Worm (Caenorhabditis elegans): ENCODE results near the gene rpl-28.

Gene rpl-28

ce11 chrV:12706511-12706910 is 21.4 kb downstream of the rpl-28 start:
- TF ChIP-seq F16B12.6 (tag; optimal IDR thresholded peaks at IDR 0.05): no peak
- TF ChIP-seq efl-1 (optimal IDR thresholded peaks at IDR 0.05): no peak
- TF ChIP-seq efl-1 (GFP tag; optimal IDR thresholded peaks at IDR 0.05 in 1 of 2): peak in 1 of 2 experiments; percentile 65

- TF ChIP-seq snpc-4 (tag; optimal IDR thresholded peaks at IDR 0.05): no peak
- TF ChIP-seq lin-35 (GFP tag; optimal IDR thresholded peaks at IDR 0.05): no peak
- no peak for TF ChIP-seq ztf-4 (tag; optimal IDR thresholded peaks at IDR 0.05)
- no peak for TF ChIP-seq alr-1 (tag; optimal IDR thresholded peaks at IDR 0.05; ENCODE audit: borderline replicate concordance)
- TF ChIP-seq sptf-1 (tag; optimal IDR thresholded peaks at IDR 0.05): no peak
- no peak for TF ChIP-seq nhr-237 (tag; optimal IDR thresholded peaks at IDR 0.05)
- no peak for TF ChIP-seq ceh-90 (tag; optimal IDR thresholded peaks at IDR 0.05)
These were observed 23.8 kb downstream of the rpl-28 start, which contains the start of gene R11D1.1 for ce11 chrV:12704077-12704476. Gene R11D1.1 (plus strand): TSS chrV:12704377.

ce11 chrV:12701613-12702012 is 26.3 kb downstream of the rpl-28 start:
- TF ChIP-seq lin-14 (GFP tag; optimal IDR thresholded peaks at IDR 0.05) (peak; percentile 73), alr-1 (tag; optimal IDR thresholded peaks at IDR 0.05; ENCODE audit: borderline replicate concordance) (no peak), nhr-90 (tag; optimal IDR thresholded peaks at IDR 0.05; ENCODE audit: poor library complexity) (no peak), pag-3 (tag; optimal IDR thresholded peaks at IDR 0.05; ENCODE audit: borderline replicate concordance, insufficient read depth) (no peak), tlp-1 (tag; optimal IDR thresholded peaks at IDR 0.05) (no peak), ces-1 (GFP tag; optimal IDR thresholded peaks at IDR 0.05) (peak; percentile 42)

- TF ChIP-seq lin-15B (tag; optimal IDR thresholded peaks at IDR 0.05): peak; percentile 33
- TF ChIP-seq nhr-71 (tag; optimal IDR thresholded peaks at IDR 0.05): peak; percentile 33
- no peak for TF ChIP-seq ceh-88 (GFP tag; IDR thresholded peaks at IDR 0.05)
- no peak for TF ChIP-seq ets-5 (GFP tag; IDR thresholded peaks at IDR 0.05)
- TF ChIP-seq efl-1 (optimal IDR thresholded peaks at IDR 0.05): peak; percentile 12 to 19
- peak in 1 of 2 experiments; percentile 25 for TF ChIP-seq efl-1 (GFP tag; optimal IDR thresholded peaks at IDR 0.05 in 1 of 2)
- no peak for TF ChIP-seq alr-1 (tag; optimal IDR thresholded peaks at IDR 0.05; ENCODE audit: borderline replicate concordance)
- TF ChIP-seq lsy-2 (tag; optimal IDR thresholded peaks at IDR 0.05): peak in 1 of 2 experiments; percentile 33
- no peak for TF ChIP-seq nhr-237 (tag; optimal IDR thresholded peaks at IDR 0.05)
- peak; percentile 35 for TF ChIP-seq mep-1 (tag; optimal IDR thresholded peaks at IDR 0.05)
- TF ChIP-seq fos-1 (tag; optimal IDR thresholded peaks at IDR 0.05): peak; percentile 49
- TF ChIP-seq C34B4.2 (tag; optimal IDR thresholded peaks at IDR 0.05): no peak
- TF ChIP-seq elt-3 (tag; optimal IDR thresholded peaks at IDR 0.05): no peak
- TF ChIP-seq egl-27 (tag; optimal IDR thresholded peaks at IDR 0.05): no peak
- TF ChIP-seq ceh-82 (tag; optimal IDR thresholded peaks at IDR 0.05): peak in 1 of 3 experiments; percentile 16
- TF ChIP-seq lin-35 (GFP tag; optimal IDR thresholded peaks at IDR 0.05): peak; percentile 33 to 52
- TF ChIP-seq nhr-20 (tag; optimal IDR thresholded peaks at IDR 0.05): no peak
- TF ChIP-seq zip-4 (GFP tag; optimal IDR thresholded peaks at IDR 0.05): peak; percentile 72
- TF ChIP-seq pax-3 (tag; optimal IDR thresholded peaks at IDR 0.05): no peak
- TF ChIP-seq sptf-1 (tag; optimal IDR thresholded peaks at IDR 0.05): no peak
- TF ChIP-seq dsc-1 (tag; optimal IDR thresholded peaks at IDR 0.05): peak; percentile 5
- no peak for TF ChIP-seq aha-1 (tag; optimal IDR thresholded peaks at IDR 0.05)
- peak in 2 of 3 experiments; percentile 7 to 51 for TF ChIP-seq dpl-1 (GFP tag; optimal IDR thresholded peaks at IDR 0.05)
- TF ChIP-seq lin-14 (GFP tag; optimal IDR thresholded peaks at IDR 0.05): peak; percentile 53
- no peak for TF ChIP-seq elt-2 (tag; optimal IDR thresholded peaks at IDR 0.05)
- TF ChIP-seq snpc-4 (tag; optimal IDR thresholded peaks at IDR 0.05): peak; percentile 16
- no peak for TF ChIP-seq unc-86 (tag; optimal IDR thresholded peaks at IDR 0.05)
- TF ChIP-seq skn-1 (tag; optimal IDR thresholded peaks at IDR 0.05): peak; percentile 6
These were observed 30.5 kb downstream of the rpl-28 start, which contains the start of gene istr-1 for ce11 chrV:12697364-12697901. Gene istr-1 (plus strand): TSS chrV:12697858.

All from whole organism, L1 larva.